Worm (Caenorhabditis elegans) whole organism, L2 larva: Measurements from ENCODE around the gene dhs-28.

Experiments used
- C34F6.9 ChIP-seq: fragments of 150-350 bp; optimal IDR thresholded peaks from 2 replicates; lab custom pipeline; 2014; ENCODE audit warnings: missing biosample characterization, missing genetic modification characterization
- F13H6.1 ChIP-seq: sonication (generic microtip); optimal IDR thresholded peaks from 2 replicates; lab custom pipeline; 2016; ENCODE audit warnings: missing genetic modification characterization, missing compliant biosample characterization
- R02D3.7 ChIP-seq: fragments of 150-350 bp; optimal IDR thresholded peaks from 2 replicates; lab custom pipeline; 2014; ENCODE audit warnings: missing biosample characterization, missing genetic modification characterization
- Y55F3AM.14 ChIP-seq: fragments of 200-800 bp; sonication (Bioruptor generic); optimal IDR thresholded peaks from 2 replicates; lab custom pipeline; 2018; ENCODE audit warnings: mild to moderate bottlenecking, missing genetic modification characterization, missing compliant biosample characterization
- alr-1 ChIP-seq: fragments of 150-350 bp; optimal IDR thresholded peaks from 2 replicates; lab custom pipeline; 2014; ENCODE audit warnings: missing biosample characterization, missing genetic modification characterization
- aly-2 ChIP-seq: fragments of 150-350 bp; optimal IDR thresholded peaks from 2 replicates; lab custom pipeline; 2014; ENCODE audit warnings: missing biosample characterization, missing genetic modification characterization
- blmp-1 ChIP-seq: sonication (generic microtip); optimal IDR thresholded peaks from 2 replicates; lab custom pipeline; 2017; ENCODE audit warnings: missing genetic modification characterization, mild to moderate bottlenecking, missing compliant biosample characterization, antibody characterized with exemption, moderate library complexity; ENCODE audit not compliant: insufficient read depth
- ceh-16 ChIP-seq: fragments of 150-350 bp; optimal IDR thresholded peaks from 2 replicates; lab custom pipeline; 2014; ENCODE audit warnings: missing biosample characterization, missing genetic modification characterization
- ceh-82 ChIP-seq: fragments of 150-350 bp; optimal IDR thresholded peaks from 2 replicates; lab custom pipeline; 2014; ENCODE audit warnings: missing biosample characterization, missing genetic modification characterization
- crh-2 ChIP-seq: sonication (generic microtip); optimal IDR thresholded peaks from 2 replicates; lab custom pipeline; 2017; ENCODE audit warnings: missing biosample characterization, missing genetic modification characterization
- elt-1 ChIP-seq: fragments of 150-350 bp; optimal IDR thresholded peaks from 2 replicates; lab custom pipeline; 2014; ENCODE audit warnings: missing biosample characterization, missing genetic modification characterization
- elt-3 ChIP-seq: sonication (generic microtip); optimal IDR thresholded peaks from 2 replicates; lab custom pipeline; 2017; ENCODE audit warnings: missing biosample characterization, missing genetic modification characterization
- fos-1 ChIP-seq: fragments of 150-350 bp; optimal IDR thresholded peaks from 2 replicates; lab custom pipeline; 2014; ENCODE audit warnings: missing biosample characterization, missing genetic modification characterization
- gmeb-1 ChIP-seq: fragments of 150-350 bp; optimal IDR thresholded peaks from 2 replicates; lab custom pipeline; 2014; ENCODE audit warnings: missing biosample characterization, missing genetic modification characterization
- lin-11 ChIP-seq: fragments of 150-350 bp; sonication (generic microtip); optimal IDR thresholded peaks from 2 replicates; lab custom pipeline; 2014; ENCODE audit warnings: missing biosample characterization, missing genetic modification characterization, inconsistent platforms, mixed read lengths
- lin-39 ChIP-seq: fragments of 150-350 bp; optimal IDR thresholded peaks from 2 replicates; lab custom pipeline; 2014; ENCODE audit warnings: missing biosample characterization, missing genetic modification reagents, missing genetic modification characterization
- lsy-2 ChIP-seq, 2 experiments: fragments of 150-350 bp in 1 of 2; sonication (generic microtip) in 1 of 2; optimal IDR thresholded peaks; 2 replicates each; lab custom pipeline; 2014 to 2017; ENCODE audit warnings: missing biosample characterization in 2 of 2, missing genetic modification characterization in 2 of 2
- mdl-1 ChIP-seq, 2 experiments: fragments of 150-350 bp in 1 of 2; sonication (generic microtip) in 1 of 2; optimal IDR thresholded peaks; 2 replicates each; lab custom pipeline; 2017; ENCODE audit warnings: missing biosample characterization in 2 of 2, missing genetic modification characterization in 2 of 2
- nhr-10 ChIP-seq: sonication (generic microtip); optimal IDR thresholded peaks from 2 replicates; lab custom pipeline; 2017; ENCODE audit warnings: missing biosample characterization, missing genetic modification characterization
- nhr-12 ChIP-seq: fragments of 150-350 bp; optimal IDR thresholded peaks from 2 replicates; lab custom pipeline; 2014; ENCODE audit warnings: missing biosample characterization, missing genetic modification characterization
- nhr-129 ChIP-seq: fragments of 150-350 bp; optimal IDR thresholded peaks from 2 replicates; lab custom pipeline; 2014; ENCODE audit warnings: missing biosample characterization, missing genetic modification characterization
- nhr-21 ChIP-seq: fragments of 150-350 bp; optimal IDR thresholded peaks from 2 replicates; lab custom pipeline; 2014; ENCODE audit warnings: missing biosample characterization, missing genetic modification characterization
- nhr-23 ChIP-seq: fragments of 150-350 bp; optimal IDR thresholded peaks from 2 replicates; lab custom pipeline; 2014; ENCODE audit warnings: missing biosample characterization, missing genetic modification reagents, missing genetic modification characterization
- nhr-237 ChIP-seq: fragments of 150-350 bp; optimal IDR thresholded peaks from 2 replicates; lab custom pipeline; 2014; ENCODE audit warnings: missing biosample characterization, missing genetic modification characterization
- nhr-25 ChIP-seq: fragments of 150-350 bp; sonication (generic microtip); optimal IDR thresholded peaks from 3 replicates; lab custom pipeline; 2014; ENCODE audit warnings: missing biosample characterization, missing genetic modification characterization
- nhr-6 ChIP-seq: fragments of 150-350 bp; optimal IDR thresholded peaks from 2 replicates; lab custom pipeline; 2014; ENCODE audit warnings: missing biosample characterization, missing genetic modification characterization
- nhr-77 ChIP-seq: fragments of 150-350 bp; optimal IDR thresholded peaks from 2 replicates; lab custom pipeline; 2014; ENCODE audit warnings: missing biosample characterization, missing genetic modification characterization
- peb-1 ChIP-seq: fragments of 150-350 bp; optimal IDR thresholded peaks from 2 replicates; lab custom pipeline; 2014; ENCODE audit warnings: missing biosample characterization, missing genetic modification characterization
- sem-4 ChIP-seq: fragments of 150-350 bp; optimal IDR thresholded peaks from 2 replicates; lab custom pipeline; 2014; ENCODE audit warnings: missing biosample characterization, missing genetic modification reagents, missing genetic modification characterization
- skn-1 ChIP-seq: sonication (generic microtip); optimal IDR thresholded peaks from 2 replicates; lab custom pipeline; 2017; ENCODE audit warnings: missing biosample characterization, missing genetic modification characterization
- sma-3 ChIP-seq: sonication (generic microtip); optimal IDR thresholded peaks from 2 replicates; lab custom pipeline; 2016; ENCODE audit warnings: missing genetic modification reagents, missing genetic modification characterization, missing compliant biosample characterization
- sma-9 ChIP-seq, 2 experiments: fragments of 150-350 bp in 1 of 2; sonication (generic microtip) in 1 of 2; optimal IDR thresholded peaks; 2 replicates each; lab custom pipeline; 2014 to 2016; ENCODE audit warnings: missing genetic modification characterization in 2 of 2, mild to moderate bottlenecking in 1 of 2, missing biosample characterization in 1 of 2, missing compliant biosample characterization in 1 of 2, missing genetic modification reagents in 1 of 2, moderate library complexity in 1 of 2
- unc-39 ChIP-seq: fragments of 150-350 bp; optimal IDR thresholded peaks from 2 replicates; lab custom pipeline; 2014; ENCODE audit warnings: missing biosample characterization, missing genetic modification characterization
- unc-55 ChIP-seq: fragments of 150-350 bp; sonication (generic microtip); optimal IDR thresholded peaks from 3 replicates; lab custom pipeline; 2014; ENCODE audit warnings: missing biosample characterization, missing genetic modification reagents, missing genetic modification characterization
- ztf-1 ChIP-seq: fragments of 200-800 bp; sonication (Bioruptor generic); conservative IDR thresholded peaks from 2 replicates; pipeline ENCODE4 v1.3.6; 2022; ENCODE audit warnings: missing genetic modification characterization, missing compliant biosample characterization
- ztf-11 ChIP-seq: sonication (generic microtip); optimal IDR thresholded peaks from 2 replicates; lab custom pipeline; 2017; ENCODE audit warnings: missing biosample characterization, missing genetic modification characterization

The dhs-28 gene

DNA sequence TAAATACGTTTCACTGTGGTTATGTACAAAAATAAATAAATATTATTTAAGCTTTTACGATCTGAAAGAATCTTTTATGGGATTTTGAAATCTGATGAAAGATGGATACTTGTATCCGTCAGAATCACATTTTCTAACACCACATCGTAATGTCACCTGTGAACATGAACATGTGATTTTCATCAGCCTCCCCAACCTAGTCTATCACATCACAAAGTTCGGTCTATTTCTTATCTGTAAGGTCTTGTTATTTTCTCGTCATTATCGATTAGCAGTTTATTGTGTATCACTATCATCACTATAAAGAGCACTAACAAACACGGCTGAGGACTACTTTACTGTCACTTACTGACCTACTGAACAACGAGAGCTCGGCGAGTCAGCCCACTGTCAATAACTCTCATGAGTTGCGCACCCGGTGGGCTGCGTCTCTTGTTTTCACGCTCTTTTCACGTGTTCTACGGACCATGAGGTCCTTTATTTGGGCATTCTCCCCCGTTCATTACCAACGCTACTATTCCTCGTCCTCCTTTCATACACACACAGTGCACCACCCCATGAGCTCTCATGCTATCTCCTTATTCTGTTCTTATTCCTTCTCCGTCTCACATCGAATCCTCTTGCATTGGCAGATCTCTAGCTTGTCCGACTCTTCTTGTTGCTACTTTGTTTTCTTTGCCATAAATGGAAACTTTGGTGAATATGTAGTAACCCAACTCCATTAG is 10.9 kb upstream of the dhs-28 start:
- TF ChIP-seq ceh-16 (tag; lab: Kevin White, UChicago) (no peak), unc-55 (GFP tag; lab: Kevin White, UChicago) (peak; percentile 13), sma-3 (GFP tag; lab: Kevin White, UChicago) (peak; percentile 10), nhr-129 (tag; lab: Kevin White, UChicago) (peak; percentile 66), sma-9 (GFP tag; optimal IDR thresholded peaks at IDR 0.05; lab: Kevin White, UChicago) (peak; percentile 42), sma-9 (tag; optimal IDR thresholded peaks at IDR 0.05; lab: Kevin White, UChicago) (no peak)

DNA sequence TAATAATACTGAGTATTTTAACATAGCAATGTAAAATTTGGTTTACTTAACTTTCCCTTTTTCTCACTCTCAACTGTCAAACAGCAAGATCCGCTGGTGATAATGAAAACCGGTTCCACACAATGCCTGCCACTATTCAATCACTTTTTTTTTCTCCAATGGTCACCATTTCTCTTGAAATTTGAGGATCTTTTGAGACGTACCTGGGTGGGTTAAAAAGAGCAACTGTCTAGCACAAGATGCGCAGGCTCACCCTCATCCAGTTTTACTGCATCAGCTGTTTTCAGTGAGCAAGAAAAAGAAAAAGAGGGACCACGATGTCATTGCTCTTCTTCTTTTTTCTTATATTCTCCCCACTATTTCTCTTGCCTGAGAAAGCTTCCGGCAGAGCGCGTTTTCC is 10.0 kb upstream of the dhs-28 start:
- TF ChIP-seq unc-55 (GFP tag; lab: Kevin White, UChicago) (peak; percentile 26), gmeb-1 (no peak), nhr-25 (peak; percentile 23), C34F6.9 (peak; percentile 57), lin-39 (tag; lab: Kevin White, UChicago) (no peak), blmp-1 (peak; percentile 82), mdl-1 (tag; optimal IDR thresholded peaks at IDR 0.05; lab: Kevin White, UChicago) (no peak), unc-39 (tag; lab: Kevin White, UChicago) (no peak), nhr-237 (tag; lab: Kevin White, UChicago) (no peak), Y55F3AM.14 (GFP tag; lab: Kevin White, UChicago) (peak; percentile 26)

DNA sequence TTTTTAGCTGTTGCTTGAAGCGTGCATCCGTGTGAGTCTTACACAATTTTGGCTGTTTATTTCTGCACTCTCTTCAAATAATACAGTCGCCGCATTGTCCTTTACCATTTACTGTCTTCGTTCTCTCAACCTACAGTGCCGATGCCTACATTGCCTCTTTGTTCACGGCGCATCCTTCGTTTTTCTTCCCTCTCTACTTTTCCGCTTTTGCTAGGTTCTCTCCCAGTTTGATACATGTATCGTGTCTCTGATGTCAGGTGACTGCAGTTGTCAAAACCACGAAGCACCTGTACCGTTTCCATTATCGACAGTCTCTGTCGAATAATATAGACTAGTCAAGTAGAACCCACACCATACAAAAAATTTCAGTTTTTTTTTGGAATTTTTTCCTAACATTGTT is 9.6 kb upstream of the dhs-28 start:
- no peak for TF ChIP-seq nhr-23 (tag; lab: Kevin White, UChicago)
- no peak for TF ChIP-seq lin-11 (tag; lab: Kevin White, UChicago)
- TF ChIP-seq mdl-1 (tag; optimal IDR thresholded peaks at IDR 0.05; lab: Kevin White, UChicago), result no peak
- peak; percentile 32 for TF ChIP-seq fos-1 (tag; lab: Kevin White, UChicago)
- TF ChIP-seq nhr-21 (tag; lab: Kevin White, UChicago), result peak; percentile 11
- TF ChIP-seq aly-2 (tag; lab: Kevin White, UChicago), result no peak
- TF ChIP-seq nhr-25, result peak; percentile 59
- no peak for TF ChIP-seq nhr-12 (tag; lab: Kevin White, UChicago)
- no peak for TF ChIP-seq sem-4 (tag; lab: Kevin White, UChicago)
- no peak for TF ChIP-seq ceh-82 (tag; lab: Kevin White, UChicago)
- no peak for TF ChIP-seq nhr-10
- TF ChIP-seq ceh-16 (tag; lab: Kevin White, UChicago), result peak; percentile 10
- peak; percentile 64 for TF ChIP-seq nhr-129 (tag; lab: Kevin White, UChicago)
- TF ChIP-seq nhr-237 (tag; lab: Kevin White, UChicago), result no peak
- TF ChIP-seq nhr-6, result no peak
- TF ChIP-seq sma-9 (GFP tag; optimal IDR thresholded peaks at IDR 0.05; lab: Kevin White, UChicago), result peak; percentile 14
- no peak for TF ChIP-seq sma-9 (tag; optimal IDR thresholded peaks at IDR 0.05; lab: Kevin White, UChicago)
- TF ChIP-seq peb-1, result no peak
- peak; percentile 19 for TF ChIP-seq sma-3 (GFP tag; lab: Kevin White, UChicago)
- TF ChIP-seq crh-2 (tag; lab: Kevin White, UChicago), result peak; percentile 64
- peak; percentile 41 for TF ChIP-seq gmeb-1

DNA sequence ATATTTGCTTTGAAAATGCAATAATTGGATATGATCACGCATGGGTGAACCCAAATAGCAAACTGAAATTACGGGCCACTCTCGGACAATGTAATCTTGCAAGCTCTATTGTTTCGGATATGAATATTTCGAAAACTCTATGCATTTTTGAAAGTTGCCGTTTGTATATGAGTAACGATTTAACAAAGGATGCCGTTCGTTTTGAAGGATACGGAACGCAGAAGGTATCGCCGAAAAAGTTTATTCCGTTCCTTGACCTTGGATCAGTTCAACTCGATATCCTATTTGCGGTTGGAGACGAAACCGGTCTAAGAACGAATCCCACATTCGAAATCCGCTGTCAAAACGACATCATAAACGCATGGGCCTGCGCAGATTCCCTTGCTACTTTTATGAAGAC is 5.2 kb upstream of the dhs-28 start:
- TF ChIP-seq unc-39 (tag; lab: Kevin White, UChicago), result no peak
- TF ChIP-seq lin-39 (tag; lab: Kevin White, UChicago), result no peak
- no peak for TF ChIP-seq elt-3 (tag; lab: Kevin White, UChicago)
- TF ChIP-seq Y55F3AM.14 (GFP tag; lab: Kevin White, UChicago), result no peak
- TF ChIP-seq nhr-21 (tag; lab: Kevin White, UChicago), result no peak
- TF ChIP-seq nhr-12 (tag; lab: Kevin White, UChicago), result no peak
- no peak for TF ChIP-seq alr-1 (tag; lab: Kevin White, UChicago)
- no peak for TF ChIP-seq ztf-11
- no peak for TF ChIP-seq skn-1
- no peak for TF ChIP-seq lsy-2 (tag; optimal IDR thresholded peaks at IDR 0.05; lab: Kevin White, UChicago)
- no peak for TF ChIP-seq elt-1 (tag; lab: Kevin White, UChicago)
- TF ChIP-seq ztf-1, result no peak
- no peak for TF ChIP-seq F13H6.1 (tag; lab: Kevin White, UChicago)
- no peak for TF ChIP-seq sma-3 (GFP tag; lab: Kevin White, UChicago)
- no peak for TF ChIP-seq aly-2 (tag; lab: Kevin White, UChicago)
- TF ChIP-seq lin-11 (tag; lab: Kevin White, UChicago), result no peak
- no peak for TF ChIP-seq nhr-77 (tag; lab: Kevin White, UChicago)
- TF ChIP-seq R02D3.7, result no peak
- no peak for TF ChIP-seq fos-1 (tag; lab: Kevin White, UChicago)
